Worm (Caenorhabditis elegans) whole organism, L4/young adult: ENCODE results near the gene hen-1.

ENCODE experiments used
- W03F9.2 ChIP-seq: fragments of 150-350 bp; optimal IDR thresholded peaks from 2 replicates; lab custom pipeline; 2014; ENCODE audit warnings: missing biosample characterization, missing genetic modification characterization
- dao-5 ChIP-seq: sonication (generic microtip); optimal IDR thresholded peaks from 2 replicates; lab custom pipeline; 2016; ENCODE audit warnings: missing genotype, missing genetic modification characterization, moderate library complexity, missing compliant biosample characterization
- him-1 ChIP-seq: sonication (generic microtip); optimal IDR thresholded peaks from 2 replicates; lab custom pipeline; 2016; ENCODE audit warnings: missing genotype, missing genetic modification reagents, missing genetic modification characterization, missing compliant biosample characterization

DNA sequence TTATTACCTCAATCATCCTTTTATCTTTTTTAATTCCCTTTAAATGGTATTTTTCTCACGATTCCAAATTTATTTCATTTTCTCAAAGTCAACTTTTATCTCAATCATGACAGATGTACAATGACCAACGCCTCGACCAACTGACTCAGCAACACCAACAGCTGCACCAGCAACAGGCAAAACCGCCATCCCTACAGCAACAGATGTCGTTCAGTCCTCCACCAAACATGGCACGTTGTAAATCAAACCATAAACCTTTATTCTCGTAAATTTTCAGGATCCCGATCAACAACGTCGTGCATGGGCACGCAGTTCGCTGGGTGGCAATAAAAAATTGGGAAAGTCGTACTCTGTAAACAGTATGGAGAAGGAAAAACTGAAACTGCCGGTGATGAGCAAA, 46.0 kb upstream of the hen-1 start:
- TF ChIP-seq him-1 (tag; lab: Kevin White, UChicago) (no peak), W03F9.2 (no peak), dao-5 (tag; lab: Kevin White, UChicago) (no peak)
